Worm (Caenorhabditis elegans) whole organism, L1 larva: ENCODE measurements around the gene C54H2.4.

Experiments used
- C16A3.4 ChIP-seq: fragments of 150-350 bp; optimal IDR thresholded peaks from 2 replicates; lab custom pipeline; 2014; ENCODE audit warnings: missing biosample characterization, missing genetic modification characterization
- C34B4.2 ChIP-seq: sonication (generic microtip); optimal IDR thresholded peaks from 2 replicates; lab custom pipeline; 2017; ENCODE audit warnings: mild to moderate bottlenecking, missing genetic modification characterization, missing compliant biosample characterization
- blmp-1 ChIP-seq: fragments of 150-350 bp; optimal IDR thresholded peaks from 2 replicates; lab custom pipeline; 2014; ENCODE audit warnings: missing biosample characterization, missing genetic modification characterization
- ceh-63 ChIP-seq: fragments of 200-800 bp; sonication (Bioruptor generic); optimal IDR thresholded peaks from 2 replicates; lab custom pipeline; 2018; ENCODE audit warnings: mild to moderate bottlenecking, missing genetic modification characterization, missing compliant biosample characterization
- ceh-82 ChIP-seq, 3 experiments: fragments of 150-350 bp in 1 of 3; sonication (generic microtip) in 2 of 3; optimal IDR thresholded peaks; 2 replicates each; lab custom pipeline; 2014 to 2017; ENCODE audit warnings: missing biosample characterization in 3 of 3, missing genetic modification characterization in 3 of 3
- dsc-1 ChIP-seq: sonication (generic microtip); optimal IDR thresholded peaks from 2 replicates; lab custom pipeline; 2016; ENCODE audit warnings: mild to moderate bottlenecking, missing genetic modification characterization, missing compliant biosample characterization
- efl-1 ChIP-seq, 4 experiments: fragments of 150-350 bp; optimal IDR thresholded peaks in 3 of 4; peaks in 1 of 4; 1 replicate in 1 of 4; 2 replicates in 3 of 4; lab custom pipeline; 2014; ENCODE audit warnings: missing biosample characterization in 2 of 4, missing genetic modification characterization in 2 of 4, missing genetic modification reagents in 2 of 4
- efl-3 ChIP-seq: fragments of 200-800 bp; sonication (Bioruptor generic); optimal IDR thresholded peaks from 2 replicates; lab custom pipeline; 2018; ENCODE audit warnings: mild to moderate bottlenecking, missing genetic modification characterization, missing compliant biosample characterization
- egl-13 ChIP-seq: sonication (generic microtip); optimal IDR thresholded peaks from 2 replicates; lab custom pipeline; 2016; ENCODE audit warnings: missing genotype, missing genetic modification reagents, missing genetic modification characterization, missing compliant biosample characterization
- elt-2 ChIP-seq: sonication (generic microtip); optimal IDR thresholded peaks from 2 replicates; lab custom pipeline; 2016; ENCODE audit warnings: missing genetic modification characterization, mild to moderate bottlenecking, inconsistent platforms, missing compliant biosample characterization, missing genetic modification reagents
- elt-3 ChIP-seq, 6 experiments: fragments of 150-350 bp in 1 of 6; sonication (generic microtip); optimal IDR thresholded peaks; 2 replicates each; lab custom pipeline; 2017 to 2018; ENCODE audit warnings: missing biosample characterization in 6 of 6, missing genetic modification characterization in 6 of 6, inconsistent platforms in 1 of 6
- fkh-10 ChIP-seq: sonication (generic microtip); optimal IDR thresholded peaks from 2 replicates; lab custom pipeline; 2017; ENCODE audit warnings: missing biosample characterization, missing genetic modification reagents, missing genetic modification characterization
- hlh-17 ChIP-seq: fragments of 200-800 bp; sonication (Bioruptor generic); optimal IDR thresholded peaks from 2 replicates; lab custom pipeline; 2018; ENCODE audit warnings: missing genetic modification characterization, mild to moderate bottlenecking, missing compliant biosample characterization, moderate library complexity, borderline replicate concordance
- isw-1 ChIP-seq: fragments of 200-800 bp; sonication (Bioruptor generic); IDR thresholded peaks from 2 replicates; pipeline ENCODE4 v1.3.6; 2022; ENCODE audit warnings: missing genetic modification characterization, missing compliant biosample characterization
- lin-14 ChIP-seq: fragments of 200-800 bp; sonication (Bioruptor generic); optimal IDR thresholded peaks from 2 replicates; lab custom pipeline; 2018; ENCODE audit warnings: mild to moderate bottlenecking, missing genetic modification characterization, moderate library complexity, missing compliant biosample characterization
- lin-15B ChIP-seq: fragments of 150-350 bp; sonication (generic microtip); optimal IDR thresholded peaks from 3 replicates; lab custom pipeline; 2014; ENCODE audit warnings: missing biosample characterization, missing genetic modification characterization
- lir-3 ChIP-seq: sonication (generic microtip); optimal IDR thresholded peaks from 2 replicates; lab custom pipeline; 2016; ENCODE audit warnings: mild to moderate bottlenecking, missing genetic modification characterization, moderate library complexity, missing compliant biosample characterization; ENCODE audit not compliant: poor library complexity
- lsy-2 ChIP-seq, 2 experiments: fragments of 150-350 bp; optimal IDR thresholded peaks; 2 replicates each; lab custom pipeline; 2014; ENCODE audit warnings: missing biosample characterization in 2 of 2, missing genetic modification characterization in 2 of 2
- mdl-1 ChIP-seq, 2 experiments: fragments of 150-350 bp; optimal IDR thresholded peaks; 2 replicates each; lab custom pipeline; 2014 to 2017; ENCODE audit warnings: missing biosample characterization in 2 of 2, missing genetic modification characterization in 2 of 2, inconsistent platforms in 1 of 2
- mef-2 ChIP-seq: fragments of 150-350 bp; optimal IDR thresholded peaks from 2 replicates; lab custom pipeline; 2014; ENCODE audit warnings: missing biosample characterization, missing genetic modification characterization
- nhr-11 ChIP-seq: fragments of 150-350 bp; optimal IDR thresholded peaks from 2 replicates; lab custom pipeline; 2014; ENCODE audit warnings: missing biosample characterization, missing genetic modification characterization
- nhr-47 ChIP-seq: sonication (generic microtip); optimal IDR thresholded peaks from 2 replicates; lab custom pipeline; 2016; ENCODE audit warnings: mild to moderate bottlenecking, missing genetic modification characterization, moderate library complexity, missing compliant biosample characterization
- nhr-71 ChIP-seq: sonication (generic microtip); optimal IDR thresholded peaks from 2 replicates; lab custom pipeline; 2016; ENCODE audit warnings: mild to moderate bottlenecking, missing genetic modification characterization, moderate library complexity, missing compliant biosample characterization
- nhr-84 ChIP-seq: sonication (generic microtip); optimal IDR thresholded peaks from 2 replicates; lab custom pipeline; 2017; ENCODE audit warnings: missing biosample characterization, missing genetic modification characterization
- nhr-85 ChIP-seq: sonication (generic microtip); peaks from one replicate; lab custom pipeline; 2016; ENCODE audit warnings: missing genetic modification characterization, inconsistent platforms, missing compliant biosample characterization
- pag-3 ChIP-seq: sonication (generic microtip); optimal IDR thresholded peaks from 2 replicates; lab custom pipeline; 2017; ENCODE audit warnings: missing genetic modification characterization, mild to moderate bottlenecking, missing compliant biosample characterization, antibody characterized with exemption, borderline replicate concordance; ENCODE audit not compliant: insufficient read depth
- rnt-1 ChIP-seq: sonication (generic microtip); optimal IDR thresholded peaks from 2 replicates; lab custom pipeline; 2016; ENCODE audit warnings: mild to moderate bottlenecking, missing genetic modification characterization, moderate library complexity, missing compliant biosample characterization
- swsn-7 ChIP-seq: sonication (generic microtip); optimal IDR thresholded peaks from 2 replicates; lab custom pipeline; 2016; ENCODE audit warnings: missing genetic modification characterization, missing compliant biosample characterization
- tbx-2 ChIP-seq: sonication (generic microtip); optimal IDR thresholded peaks from 2 replicates; lab custom pipeline; 2016; ENCODE audit warnings: missing genetic modification characterization, missing compliant biosample characterization
- vab-15 ChIP-seq: sonication (generic microtip); optimal IDR thresholded peaks from 2 replicates; lab custom pipeline; 2017; ENCODE audit warnings: missing genotype, mild to moderate bottlenecking, missing genetic modification characterization, missing compliant biosample characterization
- xbp-1 ChIP-seq: sonication (generic microtip); optimal IDR thresholded peaks from 2 replicates; lab custom pipeline; 2016; ENCODE audit warnings: missing genetic modification characterization, missing compliant biosample characterization
- zag-1 ChIP-seq: fragments of 150-350 bp; optimal IDR thresholded peaks from 2 replicates; lab custom pipeline; 2014; ENCODE audit warnings: missing biosample characterization, missing genetic modification characterization
- zip-4 ChIP-seq: fragments of 200-800 bp; sonication (Bioruptor generic); optimal IDR thresholded peaks from 2 replicates; lab custom pipeline; 2018; ENCODE audit warnings: mild to moderate bottlenecking, missing genetic modification characterization, moderate library complexity, missing compliant biosample characterization

The C54H2.4 gene

DNA sequence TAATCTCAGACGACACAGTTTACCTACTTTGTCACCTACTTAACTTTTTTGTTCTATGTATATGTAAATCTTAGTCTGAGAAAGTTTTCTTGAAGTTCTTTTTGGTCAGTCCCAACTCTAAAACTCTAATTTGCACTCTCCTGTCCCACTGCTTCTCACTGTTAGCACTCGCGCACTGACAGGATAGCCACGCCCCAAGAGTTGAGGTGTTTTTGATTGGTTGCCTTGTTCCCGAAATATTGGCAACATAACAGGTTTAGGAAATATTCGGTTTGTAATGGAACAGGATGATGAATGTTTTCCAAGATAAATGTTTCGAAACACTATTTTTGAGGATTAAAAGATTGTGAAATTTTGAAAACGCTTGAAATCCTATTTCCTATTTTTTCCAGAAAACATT is 46.5 kb upstream of the C54H2.4 start:
- TF ChIP-seq tbx-2 (no peak), nhr-11 (tag; lab: Kevin White, UChicago) (no peak), zag-1 (tag; lab: Kevin White, UChicago) (no peak), efl-3 (GFP tag; lab: Kevin White, UChicago) (no peak), vab-15 (no peak), ceh-63 (GFP tag; lab: Kevin White, UChicago) (no peak), fkh-10 (no peak)

DNA sequence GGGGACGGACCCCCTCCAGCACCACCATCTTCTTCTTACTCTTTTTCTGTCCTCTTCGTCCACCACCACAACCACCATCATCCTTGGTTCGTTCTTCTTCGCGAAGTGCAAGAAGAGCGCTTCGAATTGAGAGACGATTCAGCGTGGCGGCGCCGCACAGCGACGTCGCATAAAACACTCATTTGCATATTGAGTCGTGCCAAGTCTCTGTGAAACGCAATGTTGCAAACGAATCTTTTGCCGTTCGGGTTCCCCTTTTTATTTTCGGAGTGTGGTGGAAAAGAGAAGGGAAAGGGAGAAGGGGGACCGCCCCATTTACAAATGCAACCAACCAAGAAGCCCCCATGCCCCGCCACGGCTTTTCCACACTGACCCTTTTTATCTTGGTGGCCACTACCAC is 45.8 kb upstream of the C54H2.4 start:
- TF ChIP-seq nhr-85 (tag; lab: Kevin White, UChicago) (no peak), efl-3 (GFP tag; lab: Kevin White, UChicago) (no peak), nhr-84 (tag; lab: Kevin White, UChicago) (no peak), ceh-82 (tag; optimal IDR thresholded peaks at IDR 0.05; lab: Kevin White, UChicago) (peak in 1 of 3 experiments; percentile 13), hlh-17 (GFP tag; lab: Kevin White, UChicago) (no peak), C16A3.4 (tag; lab: Kevin White, UChicago) (no peak), lin-14 (GFP tag; lab: Kevin White, UChicago) (peak; percentile 64), efl-1 (optimal IDR thresholded peaks at IDR 0.05; lab: Kevin White, UChicago) (no peak), efl-1 (GFP tag; optimal IDR thresholded peaks at IDR 0.05 in 1 of 2; lab: Kevin White, UChicago) (peak in 1 of 2 experiments; percentile 36), ceh-63 (GFP tag; lab: Kevin White, UChicago) (no peak), xbp-1 (peak; percentile 3), elt-2 (no peak), dsc-1 (no peak), swsn-7 (no peak), lin-15B (tag; lab: Kevin White, UChicago) (no peak), mdl-1 (tag; optimal IDR thresholded peaks at IDR 0.05; lab: Kevin White, UChicago) (no peak), tbx-2 (no peak), nhr-11 (tag; lab: Kevin White, UChicago) (no peak), isw-1 (GFP tag; lab: Robert Waterston, UW) (no peak), mef-2 (tag; lab: Kevin White, UChicago) (no peak), lir-3 (no peak), elt-3 (tag; optimal IDR thresholded peaks at IDR 0.05; lab: Kevin White, UChicago) (no peak), rnt-1 (tag; lab: Kevin White, UChicago) (no peak), nhr-47 (tag; lab: Kevin White, UChicago) (peak; percentile 12), pag-3 (tag; lab: Kevin White, UChicago) (no peak), lsy-2 (tag; optimal IDR thresholded peaks at IDR 0.05; lab: Kevin White, UChicago) (peak in 1 of 2 experiments; percentile 13)

DNA sequence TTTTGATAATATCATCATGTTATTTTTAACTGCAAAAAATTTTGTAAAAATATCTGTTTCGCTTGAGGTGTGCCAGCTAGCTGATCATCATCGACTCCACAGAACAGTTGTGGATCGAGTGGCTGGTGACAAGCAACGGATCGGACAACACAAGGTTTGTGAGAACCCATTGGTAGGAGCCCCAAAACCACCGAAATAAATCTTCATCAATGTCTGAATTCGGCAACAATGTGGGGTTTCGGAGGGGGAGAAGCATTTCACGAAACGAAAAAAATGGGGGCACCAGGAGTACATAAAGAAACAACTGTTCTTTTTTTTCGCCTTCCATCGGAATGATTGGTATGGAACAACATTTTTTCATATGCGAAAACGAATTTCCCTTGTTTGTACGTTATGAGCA is 44.8 kb upstream of the C54H2.4 start:
- TF ChIP-seq lin-14 (GFP tag; lab: Kevin White, UChicago): peak; percentile 31
- TF ChIP-seq C34B4.2 (tag; lab: Kevin White, UChicago): no peak
- peak; percentile 64 for TF ChIP-seq rnt-1 (tag; lab: Kevin White, UChicago)
- TF ChIP-seq nhr-71: peak; percentile 49
- TF ChIP-seq egl-13 (tag; lab: Kevin White, UChicago): no peak

DNA sequence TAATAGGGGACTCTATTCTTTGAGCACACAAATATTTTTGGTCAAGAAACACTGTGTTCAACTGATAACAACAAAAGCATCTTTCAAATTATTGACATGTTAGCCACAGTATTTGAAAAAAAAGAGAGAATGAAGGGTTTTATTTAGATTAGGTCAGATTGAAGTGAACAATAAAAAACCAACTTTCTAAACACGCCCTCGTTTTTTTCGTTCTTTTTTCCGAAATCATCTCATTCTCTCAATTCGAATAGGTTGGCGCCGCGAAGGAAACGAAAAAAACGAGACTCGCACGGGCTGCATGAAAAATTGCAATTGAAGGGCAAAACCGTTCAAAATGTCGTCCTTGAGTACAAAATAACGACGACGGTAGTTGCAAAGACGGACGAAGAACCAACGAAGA is 43.8 kb upstream of the C54H2.4 start:
- TF ChIP-seq nhr-85 (tag; lab: Kevin White, UChicago) (peak; percentile 84), dsc-1 (no peak), lin-14 (GFP tag; lab: Kevin White, UChicago) (peak; percentile 70), zip-4 (GFP tag; lab: Kevin White, UChicago) (no peak), blmp-1 (peak; percentile 62)

DNA sequence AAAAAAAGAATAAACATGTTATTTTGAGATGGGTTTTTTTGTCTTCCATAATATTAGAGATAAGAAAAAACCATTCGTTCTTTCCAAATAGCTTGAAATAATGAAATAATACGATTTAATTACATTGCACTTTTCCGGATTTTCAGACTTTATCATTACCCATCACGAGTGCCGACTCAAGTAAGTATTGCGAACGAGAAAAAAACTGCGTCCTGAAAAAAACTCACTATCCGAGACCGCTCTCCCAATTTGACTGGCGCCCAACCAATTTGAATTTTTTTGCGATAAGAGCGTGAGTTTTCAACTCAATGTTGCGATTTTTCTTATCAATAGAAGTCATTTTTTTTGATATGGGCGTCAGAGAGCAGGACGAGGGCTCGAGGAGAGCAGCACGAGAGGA is 42.5 kb upstream of the C54H2.4 start:
- no peak for TF ChIP-seq dsc-1
- peak; percentile 83 for TF ChIP-seq elt-2
